Fruit fly (Drosophila melanogaster): ENCODE measurements around the gene prt.
A peak's percentile ranks its signal among the peaks of the same experiment; 100 is the strongest.

prt gene

DNA sequence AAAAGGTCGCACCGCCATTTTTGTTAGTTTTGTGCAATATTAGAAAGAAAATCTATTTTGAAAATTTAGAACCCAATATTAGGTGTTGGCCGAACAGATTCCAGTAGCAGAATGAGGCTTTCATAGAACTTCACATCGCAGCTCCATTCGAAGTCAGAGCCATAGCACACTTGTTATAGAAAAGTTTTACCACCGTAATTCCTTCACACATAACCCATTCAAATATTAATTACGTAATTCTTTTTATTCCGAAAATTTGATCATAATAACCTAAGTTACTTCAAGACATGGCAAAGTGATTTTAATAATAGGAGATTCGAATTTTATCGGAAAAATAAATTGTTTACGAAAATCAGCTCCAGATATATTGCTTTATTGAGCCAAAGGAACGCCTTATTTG lies 2.7 kb downstream of the prt start, which contains the start of gene CG10252:
Gene CG10252 (minus strand): TSS at position 101 of the 400 bp plus-strand sequence.
- no peak for TF ChIP-seq noc (tag; optimal IDR thresholded peaks at IDR 0.05)

DNA sequence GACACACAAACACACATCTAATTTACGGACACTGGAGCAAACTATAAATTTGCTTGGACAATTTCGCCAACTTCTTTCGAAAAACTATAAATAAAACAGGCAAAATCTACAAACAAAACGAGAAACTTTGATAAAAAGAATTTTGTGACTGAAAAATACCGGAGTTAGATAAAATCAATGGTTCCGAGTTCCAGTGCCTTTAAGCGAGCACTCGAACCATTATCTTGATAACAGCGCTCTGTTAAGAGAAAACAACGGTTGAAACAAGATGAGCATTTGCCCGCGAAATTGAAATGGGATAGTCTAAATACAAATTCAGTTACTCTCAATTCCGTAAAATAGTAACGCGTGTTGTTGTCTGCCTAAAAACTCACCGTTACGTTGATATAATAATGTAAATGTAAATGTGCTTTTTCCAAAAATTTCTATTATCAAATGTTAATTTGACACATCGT lies 4.2 kb downstream of the prt start, which contains the start of gene CG10254:
Gene CG10254 (minus strand): TSS at position 405 of the 455 bp plus-strand sequence.
- TF ChIP-seq noc (tag; optimal IDR thresholded peaks at IDR 0.05), result no peak

DNA sequence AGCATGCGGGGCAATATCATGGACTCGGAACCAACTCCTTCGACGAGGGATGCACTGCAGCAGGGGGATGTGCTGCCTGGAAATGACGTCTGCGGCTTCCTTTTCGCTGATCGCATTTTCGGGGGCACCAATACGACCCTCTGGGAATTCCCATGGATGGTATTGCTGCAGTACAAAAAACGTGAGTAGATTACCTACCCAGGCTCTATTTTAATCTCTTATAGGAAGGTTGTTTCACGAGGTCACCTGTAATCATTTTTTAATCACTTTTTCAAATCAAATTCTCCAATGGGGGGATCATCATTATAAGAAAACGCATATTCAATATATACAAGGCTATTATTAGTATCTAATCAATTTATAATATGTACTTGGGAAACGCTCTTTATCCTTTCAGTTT lies 11.9 kb downstream of the prt start:
- no peak for TF ChIP-seq noc (tag; optimal IDR thresholded peaks at IDR 0.05)

DNA sequence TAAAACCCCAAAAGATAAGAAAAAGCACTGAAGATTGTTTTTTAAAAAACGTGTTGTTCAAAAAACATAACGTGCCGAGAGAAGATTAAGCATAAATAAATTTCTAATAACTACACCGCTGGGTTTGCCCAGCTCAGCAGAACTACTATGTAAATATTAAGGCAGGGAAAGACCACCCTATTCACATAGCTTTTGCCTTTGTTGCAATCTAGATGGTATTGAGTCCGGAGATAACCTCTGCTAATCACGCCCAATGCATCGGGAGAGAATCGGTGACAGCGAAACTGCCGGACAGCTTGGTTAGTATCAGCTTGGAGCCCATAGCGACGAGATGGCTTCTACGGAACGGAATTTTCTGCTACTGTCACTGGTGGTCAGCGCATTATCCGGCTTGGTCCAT lies 12.9 kb downstream of the prt start, which contains the start of gene SPE:
Gene SPE (plus strand): TSS at position 301 of the 400 bp plus-strand sequence.
- TF ChIP-seq noc (tag; optimal IDR thresholded peaks at IDR 0.05), result no peak

DNA sequence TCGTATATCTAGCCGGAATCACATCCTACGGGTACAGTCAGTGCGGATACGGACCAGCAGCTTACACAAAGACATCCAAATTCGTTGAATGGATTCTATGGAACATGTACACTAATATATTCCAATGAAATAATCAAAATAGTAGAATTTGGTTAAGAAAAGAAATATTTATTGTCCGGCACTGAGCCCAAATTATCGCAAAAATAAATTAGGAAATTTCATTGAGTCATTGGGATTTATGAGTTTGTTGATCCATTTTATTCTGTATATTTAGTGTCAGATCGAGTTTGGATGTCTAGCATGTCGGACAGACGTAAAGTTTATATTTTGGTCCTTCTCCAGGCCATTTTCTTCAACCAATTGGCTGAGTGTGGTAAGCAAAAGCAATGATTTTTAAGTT lies 15.1 kb downstream of the prt start, which contains the start of gene CG18754:
Gene CG18754 (plus strand): TSS at position 301 of the 400 bp plus-strand sequence.
- no peak for TF ChIP-seq noc (tag; optimal IDR thresholded peaks at IDR 0.05)

DNA sequence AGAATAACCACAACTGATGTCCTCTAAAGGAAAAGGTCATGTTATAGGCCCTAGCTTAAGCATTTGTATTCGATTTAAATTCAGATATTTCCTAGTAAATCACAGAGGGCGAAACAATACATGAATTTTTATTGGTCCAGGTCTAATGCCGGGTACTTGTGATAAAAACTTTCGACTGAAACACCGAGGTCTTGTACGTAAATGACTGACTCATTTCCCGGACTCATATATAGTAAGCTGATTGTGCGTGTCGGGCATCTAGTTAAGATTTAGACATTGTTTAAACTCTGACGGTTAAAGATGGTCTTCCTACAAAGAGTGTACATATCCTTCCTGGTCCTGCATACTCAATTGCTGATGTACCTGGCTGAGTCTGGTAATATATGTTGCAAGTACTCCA lies 16.6 kb downstream of the prt start, which contains the start of gene CG16710:
Gene CG16710 (plus strand): TSS at position 301 of the 400 bp plus-strand sequence.
- TF ChIP-seq noc (tag; optimal IDR thresholded peaks at IDR 0.05), result no peak

DNA sequence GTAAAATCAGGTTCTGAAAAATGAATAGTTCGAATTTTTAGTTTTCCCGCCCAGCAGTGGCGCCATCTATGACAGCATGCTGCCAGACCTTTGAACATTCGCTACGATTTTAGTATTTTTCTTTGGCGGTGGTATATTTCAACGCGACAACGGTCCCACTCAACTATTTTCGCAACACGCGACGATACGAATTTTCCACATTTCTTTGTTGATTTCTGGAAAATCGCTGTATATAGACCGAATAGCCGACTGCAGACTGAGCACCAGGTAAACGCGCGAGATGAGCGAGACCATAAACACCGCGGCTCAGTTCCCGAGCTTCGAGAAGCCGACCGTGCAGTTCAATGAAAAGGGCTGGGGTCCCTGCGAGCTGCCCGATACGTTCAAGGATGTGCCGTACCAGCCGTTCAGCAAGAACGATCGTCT lies 18.9 kb downstream of the prt start, which contains the start of gene eIF3d1:
Gene eIF3d1 (plus strand): TSS at position 129 of the 426 bp plus-strand sequence.
- TF ChIP-seq noc (tag; optimal IDR thresholded peaks at IDR 0.05), result peak; percentile 18

DNA sequence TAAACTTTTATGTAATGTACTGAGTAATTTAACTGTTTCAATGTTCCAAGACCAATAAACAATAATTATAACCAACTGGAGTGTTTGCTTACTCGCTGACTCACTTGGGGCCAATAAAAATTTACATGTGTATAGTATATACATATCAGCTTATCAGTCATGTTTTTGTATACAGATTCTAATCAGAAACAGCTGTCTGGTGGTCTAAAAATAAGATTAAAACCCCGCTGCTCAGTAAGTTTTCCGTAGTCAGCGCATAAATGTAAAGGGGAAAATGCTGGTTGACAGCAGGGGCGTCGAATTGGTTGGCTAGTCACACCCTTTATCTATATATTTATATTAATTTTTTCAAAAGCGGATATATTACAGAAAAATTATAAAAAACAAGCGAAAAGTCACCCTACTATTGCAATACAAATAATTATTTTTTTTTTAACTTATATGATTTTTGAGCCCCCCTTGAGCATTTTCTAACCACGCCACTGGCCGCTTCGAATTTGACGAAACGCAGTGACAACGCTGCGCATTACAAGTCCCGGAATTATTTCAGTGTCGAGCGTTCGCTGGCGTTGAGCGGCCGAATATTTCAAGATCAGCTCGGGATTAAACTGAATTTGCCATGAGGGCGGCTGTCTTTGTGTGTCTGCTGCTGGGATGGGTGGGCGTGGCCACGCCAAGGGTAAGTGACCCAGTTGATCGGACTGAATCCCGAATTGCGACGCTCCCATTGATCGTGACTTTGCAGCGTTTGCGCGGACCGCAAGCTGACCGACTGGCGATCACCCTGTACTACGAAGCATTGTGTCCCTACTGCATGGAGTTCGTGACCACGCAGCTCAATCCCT lies 20.3 kb downstream of the prt start, which contains the start of gene GILT2:
Gene GILT2 (plus strand): TSS at position 547 of the 845 bp plus-strand sequence.
- peak; percentile 89 for TF ChIP-seq noc (tag; optimal IDR thresholded peaks at IDR 0.05)

DNA sequence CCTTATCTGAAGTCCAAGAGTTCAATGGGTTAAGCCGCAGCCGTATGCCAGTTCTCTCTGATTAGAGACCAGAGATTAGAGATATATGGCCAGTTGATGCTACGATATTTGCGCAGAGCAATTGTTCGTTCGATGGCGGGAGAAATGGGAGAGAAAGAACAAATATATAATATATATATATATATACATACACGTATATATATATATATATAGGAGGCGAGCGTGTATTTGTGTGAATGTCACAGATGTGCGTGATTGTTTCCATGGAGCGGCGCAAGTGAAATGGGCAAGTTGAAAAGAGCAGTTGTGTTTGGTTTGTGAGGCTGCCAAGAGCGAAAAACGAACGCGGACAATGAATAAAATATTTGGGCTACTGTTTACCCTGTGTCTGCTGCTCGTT lies 21.8 kb downstream of the prt start, which contains the start of gene GILT3:
Gene GILT3 (plus strand): TSS at position 301 of the 400 bp plus-strand sequence.
- no peak for TF ChIP-seq noc (tag; optimal IDR thresholded peaks at IDR 0.05)

DNA sequence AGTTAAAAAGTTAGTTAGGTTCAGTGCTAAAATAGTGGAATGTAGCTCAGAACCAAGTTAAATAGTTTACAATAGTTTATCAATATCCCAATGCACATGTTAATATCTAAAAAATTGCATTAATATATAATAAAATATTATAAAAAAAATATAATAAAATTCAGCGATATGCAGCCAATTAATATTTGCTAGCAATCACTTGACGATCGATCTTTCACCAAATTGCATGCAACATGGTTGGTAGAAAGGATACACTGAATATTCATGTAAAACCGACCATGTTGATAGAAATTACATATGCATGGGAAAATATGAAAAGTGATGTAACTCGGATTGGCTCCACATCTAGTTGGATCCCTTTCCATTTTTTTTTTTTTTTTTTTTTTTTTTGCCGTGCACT lies 23.2 kb downstream of the prt start:
- TF ChIP-seq noc (tag; optimal IDR thresholded peaks at IDR 0.05), result no peak

DNA sequence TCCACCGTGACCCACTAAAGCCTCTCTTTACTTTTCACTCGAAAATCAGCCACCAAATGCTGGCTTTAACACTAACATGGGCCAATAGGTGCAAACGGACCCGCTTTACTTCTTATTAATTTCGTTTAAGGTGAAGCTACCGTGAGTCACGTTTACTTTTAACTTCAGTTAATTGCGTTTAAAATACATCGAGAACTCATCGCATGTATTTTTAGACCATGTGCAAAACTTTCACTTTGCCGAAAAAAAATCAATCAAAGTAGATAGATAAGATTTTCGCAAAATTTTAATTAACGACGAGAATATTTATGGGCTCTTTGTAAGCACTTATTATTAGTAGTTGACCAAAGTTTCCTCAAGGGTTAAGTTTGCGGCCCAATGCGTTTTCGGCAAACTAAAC lies 24.5 kb downstream of the prt start:
- no peak for TF ChIP-seq noc (tag; optimal IDR thresholded peaks at IDR 0.05)

DNA sequence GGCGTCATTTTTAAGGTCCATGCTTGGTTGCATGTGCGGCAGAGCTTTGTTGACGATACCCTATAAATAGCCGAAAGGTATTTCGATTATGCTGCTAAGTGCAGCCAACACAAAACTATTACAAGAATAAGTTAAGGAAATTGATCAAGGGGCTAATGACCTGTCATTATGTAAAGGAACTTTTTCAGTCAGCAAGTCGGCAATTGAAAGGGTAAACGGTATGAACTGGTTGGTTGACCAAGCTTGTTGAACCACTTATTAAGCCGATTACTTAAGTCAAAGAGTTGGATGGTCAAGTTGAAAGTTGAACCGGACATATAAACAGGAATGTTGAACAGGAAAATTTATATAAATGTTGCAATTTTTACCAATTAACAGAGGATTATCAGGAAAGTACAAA lies 25.7 kb downstream of the prt start:
- TF ChIP-seq noc (tag; optimal IDR thresholded peaks at IDR 0.05), result no peak

DNA sequence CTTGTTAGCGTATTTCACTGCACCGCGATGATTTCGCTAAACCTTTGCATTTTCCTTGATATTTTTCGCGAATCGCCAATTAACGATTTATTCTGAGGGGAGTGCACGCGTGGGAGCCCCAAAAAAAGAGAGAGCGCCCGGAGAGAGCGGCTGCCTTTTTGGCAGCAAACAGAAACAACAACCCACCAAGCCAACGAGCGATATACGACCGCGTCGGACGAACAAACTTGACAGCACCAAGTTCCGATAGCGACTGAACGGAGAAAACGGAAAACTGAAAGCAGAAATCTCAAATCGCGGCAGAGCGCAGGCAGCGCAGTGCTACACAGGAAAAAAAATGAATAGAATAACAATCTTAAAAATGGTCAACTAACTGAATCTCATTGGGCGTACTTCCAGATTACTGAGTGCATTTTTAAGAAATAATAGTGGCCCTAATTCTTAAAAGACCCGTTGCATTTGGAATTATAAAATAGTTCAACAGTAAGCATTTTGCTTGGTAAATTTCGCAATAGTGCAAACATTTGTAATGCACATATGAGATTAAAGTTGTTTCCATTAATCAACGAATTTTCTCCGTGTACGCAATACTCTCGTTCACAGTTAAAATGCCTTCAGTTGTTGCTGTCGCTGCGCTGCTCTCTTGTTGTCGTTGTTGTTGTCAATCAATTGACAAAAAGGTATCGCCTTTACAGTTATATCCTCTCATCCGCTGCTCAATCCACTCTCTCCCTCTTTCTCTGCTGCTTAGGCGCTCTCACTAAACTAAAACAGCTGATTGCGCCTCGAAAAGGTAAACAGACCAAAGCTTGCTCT lies 29.2 kb downstream of the prt start, which contains the start of gene CG31145:
Gene CG31145 (minus strand): TSS at position 259 of the 816 bp plus-strand sequence.
- peak; percentile 99 for TF ChIP-seq noc (tag; optimal IDR thresholded peaks at IDR 0.05)

DNA sequence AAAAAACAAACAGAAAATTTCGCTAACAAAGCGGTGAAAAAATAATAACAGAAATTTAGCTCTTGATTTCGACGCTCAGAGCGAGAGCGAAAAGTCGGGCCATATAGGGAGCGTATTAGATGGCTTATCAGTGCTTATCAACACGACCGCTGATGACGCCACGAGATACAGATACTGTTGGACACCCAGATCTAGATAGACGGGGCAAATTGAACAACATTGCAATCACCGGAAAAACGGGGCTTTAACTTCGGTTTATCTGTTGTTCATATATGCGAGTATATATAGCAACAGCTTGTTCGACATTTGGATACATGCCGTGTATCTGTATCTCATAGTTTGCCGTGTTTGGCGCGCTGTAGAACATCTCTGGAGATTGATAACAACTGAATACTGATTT lies 30.2 kb downstream of the prt start:
- TF ChIP-seq noc (tag; optimal IDR thresholded peaks at IDR 0.05), result peak; percentile 9

DNA sequence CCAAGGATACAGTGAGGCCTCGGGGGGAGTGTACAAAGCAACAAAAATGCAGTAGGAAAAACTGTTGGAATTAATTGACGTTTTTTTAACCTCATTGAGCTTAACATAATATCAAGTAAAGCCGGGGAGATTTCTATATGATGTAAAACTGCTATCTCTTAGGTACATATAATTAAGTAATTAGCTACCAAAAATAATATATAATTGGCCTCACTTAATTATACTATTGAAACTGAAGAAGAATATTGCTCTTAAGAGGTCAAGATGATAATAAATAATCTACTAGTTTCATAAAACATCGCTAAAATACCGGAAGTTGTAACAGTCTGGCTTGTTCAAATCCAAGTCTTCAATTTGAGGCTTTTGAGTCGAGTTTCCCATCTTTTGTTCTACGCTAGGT lies 31.4 kb downstream of the prt start:
- no peak for TF ChIP-seq noc (tag; optimal IDR thresholded peaks at IDR 0.05)

Data from whole organism, larva.